Worm (Caenorhabditis elegans) whole organism, L1 larva: ENCODE data around the gene B0250.18.

Source experiments
- F16B12.6 ChIP-seq: fragments of 150-350 bp; optimal IDR thresholded peaks from 2 replicates; lab custom pipeline; 2014; ENCODE audit warnings: missing biosample characterization, missing genetic modification characterization
- Y116A8C.19 ChIP-seq: sonication (generic microtip); optimal IDR thresholded peaks from 2 replicates; lab custom pipeline; 2016; ENCODE audit warnings: missing compliant biosample characterization, missing genetic modification characterization, borderline replicate concordance
- aha-1 ChIP-seq: fragments of 150-350 bp; optimal IDR thresholded peaks from 2 replicates; lab custom pipeline; 2014; ENCODE audit warnings: missing biosample characterization, missing genetic modification characterization
- ama-1 ChIP-seq: fragments of 150-350 bp; optimal IDR thresholded peaks from 2 replicates; lab custom pipeline; 2014
- blmp-1 ChIP-seq: fragments of 150-350 bp; optimal IDR thresholded peaks from 2 replicates; lab custom pipeline; 2014; ENCODE audit warnings: missing biosample characterization, missing genetic modification characterization
- ceh-63 ChIP-seq: fragments of 200-800 bp; sonication (Bioruptor generic); optimal IDR thresholded peaks from 2 replicates; lab custom pipeline; 2018; ENCODE audit warnings: mild to moderate bottlenecking, missing genetic modification characterization, missing compliant biosample characterization
- ceh-82 ChIP-seq, 3 experiments: fragments of 150-350 bp in 1 of 3; sonication (generic microtip) in 2 of 3; optimal IDR thresholded peaks; 2 replicates each; lab custom pipeline; 2014 to 2017; ENCODE audit warnings: missing biosample characterization in 3 of 3, missing genetic modification characterization in 3 of 3
- ceh-88 ChIP-seq: fragments of 200-800 bp; sonication (Bioruptor generic); IDR thresholded peaks from 2 replicates; pipeline ENCODE4 v1.3.6; 2022; ENCODE audit warnings: missing genetic modification characterization, missing compliant biosample characterization
- dpl-1 ChIP-seq, 3 experiments: fragments of 150-350 bp in 2 of 3; sonication (generic microtip) in 1 of 3; optimal IDR thresholded peaks; 2 replicates each; lab custom pipeline; 2014 to 2017; ENCODE audit warnings: missing biosample characterization in 3 of 3, missing genetic modification characterization in 3 of 3, missing genetic modification reagents in 3 of 3
- dsc-1 ChIP-seq: sonication (generic microtip); optimal IDR thresholded peaks from 2 replicates; lab custom pipeline; 2016; ENCODE audit warnings: mild to moderate bottlenecking, missing genetic modification characterization, missing compliant biosample characterization
- efl-1 ChIP-seq, 4 experiments: fragments of 150-350 bp; optimal IDR thresholded peaks in 3 of 4; peaks in 1 of 4; 1 replicate in 1 of 4; 2 replicates in 3 of 4; lab custom pipeline; 2014; ENCODE audit warnings: missing biosample characterization in 2 of 4, missing genetic modification characterization in 2 of 4, missing genetic modification reagents in 2 of 4
- elt-2 ChIP-seq: sonication (generic microtip); optimal IDR thresholded peaks from 2 replicates; lab custom pipeline; 2016; ENCODE audit warnings: missing genetic modification characterization, mild to moderate bottlenecking, inconsistent platforms, missing compliant biosample characterization, missing genetic modification reagents
- elt-3 ChIP-seq, 6 experiments: fragments of 150-350 bp in 1 of 6; sonication (generic microtip); optimal IDR thresholded peaks; 2 replicates each; lab custom pipeline; 2017 to 2018; ENCODE audit warnings: missing biosample characterization in 6 of 6, missing genetic modification characterization in 6 of 6, inconsistent platforms in 1 of 6
- fkh-8 ChIP-seq: sonication (generic microtip); optimal IDR thresholded peaks from 2 replicates; lab custom pipeline; 2016; ENCODE audit warnings: mild to moderate bottlenecking, missing genetic modification characterization, missing compliant biosample characterization
- hlh-17 ChIP-seq: fragments of 200-800 bp; sonication (Bioruptor generic); optimal IDR thresholded peaks from 2 replicates; lab custom pipeline; 2018; ENCODE audit warnings: missing genetic modification characterization, mild to moderate bottlenecking, missing compliant biosample characterization, moderate library complexity, borderline replicate concordance
- hpl-2 ChIP-seq: fragments of 150-350 bp; optimal IDR thresholded peaks from 2 replicates; lab custom pipeline; 2014; ENCODE audit warnings: missing biosample characterization, missing genetic modification reagents, missing genetic modification characterization
- irx-1 ChIP-seq: sonication (generic microtip); optimal IDR thresholded peaks from 2 replicates; lab custom pipeline; 2016; ENCODE audit warnings: missing genetic modification characterization, missing compliant biosample characterization
- isw-1 ChIP-seq: fragments of 200-800 bp; sonication (Bioruptor generic); IDR thresholded peaks from 2 replicates; pipeline ENCODE4 v1.3.6; 2022; ENCODE audit warnings: missing genetic modification characterization, missing compliant biosample characterization
- lin-14 ChIP-seq: fragments of 200-800 bp; sonication (Bioruptor generic); optimal IDR thresholded peaks from 2 replicates; lab custom pipeline; 2018; ENCODE audit warnings: mild to moderate bottlenecking, missing genetic modification characterization, moderate library complexity, missing compliant biosample characterization
- lin-35 ChIP-seq, 2 experiments: fragments of 150-350 bp; optimal IDR thresholded peaks; 2 replicates each; lab custom pipeline; 2014; ENCODE audit warnings: missing biosample characterization in 2 of 2, missing genetic modification characterization in 2 of 2, missing genetic modification reagents in 2 of 2
- lin-39 ChIP-seq: fragments of 150-350 bp; optimal IDR thresholded peaks from 2 replicates; lab custom pipeline; 2014; ENCODE audit warnings: missing biosample characterization, missing genetic modification reagents, missing genetic modification characterization
- lsy-2 ChIP-seq, 2 experiments: fragments of 150-350 bp; optimal IDR thresholded peaks; 2 replicates each; lab custom pipeline; 2014; ENCODE audit warnings: missing biosample characterization in 2 of 2, missing genetic modification characterization in 2 of 2
- mdl-1 ChIP-seq, 2 experiments: fragments of 150-350 bp; optimal IDR thresholded peaks; 2 replicates each; lab custom pipeline; 2014 to 2017; ENCODE audit warnings: missing biosample characterization in 2 of 2, missing genetic modification characterization in 2 of 2, inconsistent platforms in 1 of 2
- mep-1 ChIP-seq: fragments of 150-350 bp; optimal IDR thresholded peaks from 2 replicates; lab custom pipeline; 2014; ENCODE audit warnings: missing biosample characterization, missing genetic modification characterization
- nhr-19 ChIP-seq: fragments of 200-800 bp; sonication (Bioruptor generic); conservative IDR thresholded peaks from 2 replicates; pipeline ENCODE4 v1.3.6; 2022; ENCODE audit warnings: missing genetic modification characterization, missing compliant biosample characterization
- nhr-20 ChIP-seq: sonication (generic microtip); optimal IDR thresholded peaks from 2 replicates; lab custom pipeline; 2016; ENCODE audit warnings: mild to moderate bottlenecking, missing genetic modification characterization, missing compliant biosample characterization
- nhr-47 ChIP-seq: sonication (generic microtip); optimal IDR thresholded peaks from 2 replicates; lab custom pipeline; 2016; ENCODE audit warnings: mild to moderate bottlenecking, missing genetic modification characterization, moderate library complexity, missing compliant biosample characterization
- nhr-71 ChIP-seq: sonication (generic microtip); optimal IDR thresholded peaks from 2 replicates; lab custom pipeline; 2016; ENCODE audit warnings: mild to moderate bottlenecking, missing genetic modification characterization, moderate library complexity, missing compliant biosample characterization
- nhr-84 ChIP-seq: sonication (generic microtip); optimal IDR thresholded peaks from 2 replicates; lab custom pipeline; 2017; ENCODE audit warnings: missing biosample characterization, missing genetic modification characterization
- nhr-85 ChIP-seq: sonication (generic microtip); peaks from one replicate; lab custom pipeline; 2016; ENCODE audit warnings: missing genetic modification characterization, inconsistent platforms, missing compliant biosample characterization
- pax-3 ChIP-seq: fragments of 200-800 bp; sonication (Bioruptor generic); optimal IDR thresholded peaks from 2 replicates; lab custom pipeline; 2018; ENCODE audit warnings: mild to moderate bottlenecking, missing genetic modification characterization, moderate library complexity, missing compliant biosample characterization
- pqm-1 ChIP-seq: sonication (generic microtip); optimal IDR thresholded peaks from 3 replicates; lab custom pipeline; 2017; ENCODE audit warnings: missing biosample characterization, missing genetic modification characterization
- skn-1 ChIP-seq: fragments of 150-350 bp; optimal IDR thresholded peaks from 2 replicates; lab custom pipeline; 2014; ENCODE audit warnings: missing biosample characterization, missing genetic modification characterization
- snpc-4 ChIP-seq: fragments of 150-350 bp; optimal IDR thresholded peaks from 2 replicates; lab custom pipeline; 2014; ENCODE audit warnings: missing biosample characterization, missing genetic modification characterization
- snu-23 ChIP-seq: sonication (generic microtip); optimal IDR thresholded peaks from 2 replicates; lab custom pipeline; 2016; ENCODE audit warnings: missing genetic modification characterization, missing compliant biosample characterization
- sox-4 ChIP-seq: sonication (generic microtip); optimal IDR thresholded peaks from 2 replicates; lab custom pipeline; 2016; ENCODE audit warnings: missing genetic modification characterization, missing compliant biosample characterization
- swsn-7 ChIP-seq: sonication (generic microtip); optimal IDR thresholded peaks from 2 replicates; lab custom pipeline; 2016; ENCODE audit warnings: missing genetic modification characterization, missing compliant biosample characterization
- tbx-2 ChIP-seq: sonication (generic microtip); optimal IDR thresholded peaks from 2 replicates; lab custom pipeline; 2016; ENCODE audit warnings: missing genetic modification characterization, missing compliant biosample characterization
- unc-86 ChIP-seq: sonication (generic microtip); optimal IDR thresholded peaks from 2 replicates; lab custom pipeline; 2016; ENCODE audit warnings: missing genetic modification characterization, missing compliant biosample characterization
- unc-98 ChIP-seq: fragments of 200-800 bp; sonication (Bioruptor generic); IDR thresholded peaks from 2 replicates; pipeline ENCODE4 v1.3.6; 2022; ENCODE audit warnings: missing genetic modification characterization, missing compliant biosample characterization
- xbp-1 ChIP-seq: sonication (generic microtip); optimal IDR thresholded peaks from 2 replicates; lab custom pipeline; 2016; ENCODE audit warnings: missing genetic modification characterization, missing compliant biosample characterization
- zag-1 ChIP-seq: fragments of 150-350 bp; optimal IDR thresholded peaks from 2 replicates; lab custom pipeline; 2014; ENCODE audit warnings: missing biosample characterization, missing genetic modification characterization

The B0250.18 gene

DNA sequence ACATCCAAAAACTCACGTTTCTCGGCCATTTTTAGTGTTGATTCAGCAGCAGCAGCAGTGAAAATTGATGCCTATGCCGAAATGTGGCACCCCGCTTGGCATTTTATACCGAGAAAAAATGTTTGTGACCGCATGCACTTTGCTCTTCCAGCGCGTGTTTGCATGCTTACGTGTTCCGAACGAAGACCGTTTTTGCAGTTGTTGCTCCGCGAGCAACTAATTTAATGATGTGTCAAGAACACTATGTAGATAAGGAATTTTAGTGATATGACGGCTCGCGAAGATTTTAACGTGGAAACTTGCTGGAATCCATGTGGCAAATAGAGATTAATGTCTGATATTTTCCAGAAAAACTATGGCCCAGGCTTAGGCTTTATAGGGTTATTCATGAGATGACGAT is 38.3 kb upstream of the B0250.18 start, which contains the start of gene dct-16:
TSS of gene dct-16 (minus strand) at position 78 of the 400 bp plus-strand sequence.
- TF ChIP-seq nhr-71 (peak; percentile 18), mdl-1 (tag; optimal IDR thresholded peaks at IDR 0.05; lab: Kevin White, UChicago) (peak in 1 of 2 experiments; percentile 12), sox-4 (tag; lab: Kevin White, UChicago) (no peak), lin-35 (GFP tag; optimal IDR thresholded peaks at IDR 0.05; lab: Kevin White, UChicago) (peak in 1 of 2 experiments; percentile 15), lin-14 (GFP tag; lab: Kevin White, UChicago) (peak; percentile 15), elt-2 (tag; lab: Kevin White, UChicago) (peak; percentile 72)

DNA sequence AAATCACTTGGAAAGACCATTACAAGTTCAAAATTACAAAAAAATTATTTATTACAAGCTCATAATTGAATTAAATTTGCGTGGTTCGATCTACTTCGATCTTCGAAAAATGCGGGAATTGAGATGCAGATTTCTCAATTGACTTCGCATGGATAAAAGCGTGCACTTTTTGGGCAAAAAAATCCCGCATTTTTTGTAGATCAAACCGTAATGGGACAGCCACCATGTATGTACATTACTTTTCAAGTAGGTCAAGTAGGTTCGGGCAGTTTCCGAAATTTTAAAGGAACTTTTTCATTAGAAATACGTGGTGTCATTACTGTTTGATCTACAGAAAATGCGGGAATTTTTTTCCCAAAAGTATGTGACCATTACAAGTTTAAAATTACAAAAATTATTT is 36.8 kb upstream of the B0250.18 start:
- no peak for TF ChIP-seq pax-3 (tag; lab: Kevin White, UChicago)
- no peak for TF ChIP-seq efl-1 (optimal IDR thresholded peaks at IDR 0.05; lab: Kevin White, UChicago)
- TF ChIP-seq efl-1 (GFP tag; optimal IDR thresholded peaks at IDR 0.05 in 1 of 2; lab: Kevin White, UChicago): peak in 1 of 2 experiments; percentile 25
- TF ChIP-seq pqm-1 (tag; lab: Kevin White, UChicago): no peak
- no peak for TF ChIP-seq isw-1 (GFP tag; lab: Robert Waterston, UW)
- no peak for TF ChIP-seq swsn-7 (tag; lab: Kevin White, UChicago)
- peak; percentile 38 for TF ChIP-seq elt-2 (tag; lab: Kevin White, UChicago)
- TF ChIP-seq Y116A8C.19: no peak

ce11 chrV:20493271-20494231 is 32.8 kb upstream of the B0250.18 start, which contains the start of gene B0250.5:
TSS of gene B0250.5 (plus strand) at chrV:20493924.
- TF ChIP-seq pax-3 (tag; lab: Kevin White, UChicago) (no peak), elt-3 (tag; optimal IDR thresholded peaks at IDR 0.05; lab: Kevin White, UChicago) (peak in 1 of 6 experiments; percentile 18), swsn-7 (tag; lab: Kevin White, UChicago) (peak; percentile 68), mep-1 (tag; lab: Kevin White, UChicago) (peak; percentile 69), snpc-4 (tag; lab: Kevin White, UChicago) (peak; percentile 40), blmp-1 (peak; percentile 22), ceh-63 (GFP tag; lab: Kevin White, UChicago) (no peak), hlh-17 (no peak), aha-1 (no peak), efl-1 (optimal IDR thresholded peaks at IDR 0.05; lab: Kevin White, UChicago) (peak; percentile 46 to 73), efl-1 (GFP tag; optimal IDR thresholded peaks at IDR 0.05 in 1 of 2; lab: Kevin White, UChicago) (peak; percentile 72 to 94), lsy-2 (tag; optimal IDR thresholded peaks at IDR 0.05; lab: Kevin White, UChicago) (peak; percentile 60 to 70), ceh-82 (tag; optimal IDR thresholded peaks at IDR 0.05; lab: Kevin White, UChicago) (peak in 2 of 3 experiments; percentile 1 to 28), dsc-1 (tag; lab: Kevin White, UChicago) (peak; percentile 42), zag-1 (tag; lab: Kevin White, UChicago) (no peak), nhr-47 (tag; lab: Kevin White, UChicago) (peak; percentile 80), hpl-2 (GFP tag; lab: Kevin White, UChicago) (peak; percentile 10), snu-23 (peak; percentile 69), nhr-84 (tag; lab: Kevin White, UChicago) (no peak), nhr-85 (tag; lab: Kevin White, UChicago) (peak; percentile 74), F16B12.6 (peak; percentile 90), fkh-8 (peak; percentile 5), ama-1 (lab: Kevin White, UChicago) (no peak), unc-86 (tag; lab: Kevin White, UChicago) (peak; percentile 25), xbp-1 (tag; lab: Kevin White, UChicago) (peak; percentile 82), Y116A8C.19 (no peak), skn-1 (tag; lab: Kevin White, UChicago) (no peak), lin-35 (GFP tag; optimal IDR thresholded peaks at IDR 0.05; lab: Kevin White, UChicago) (peak; percentile 28 to 80), unc-98 (no peak), ceh-88 (GFP tag; lab: Robert Waterston, UW) (no peak), nhr-20 (tag; lab: Kevin White, UChicago) (peak; percentile 56), irx-1 (peak; percentile 62), sox-4 (tag; lab: Kevin White, UChicago) (no peak), tbx-2 (peak; percentile 27), lin-39 (peak; percentile 31), dpl-1 (GFP tag; optimal IDR thresholded peaks at IDR 0.05; lab: Kevin White, UChicago) (peak; percentile 56 to 77 (median 63)), nhr-71 (peak; percentile 68), isw-1 (GFP tag; lab: Robert Waterston, UW) (peak; percentile 72), nhr-19 (GFP tag; lab: Robert Waterston, UW) (peak; percentile 32; the same call in 1 of the 2 replicates)
